Worm (Caenorhabditis elegans) whole organism, early embryonic: ENCODE results near the gene W04G3.10.

Experiments
- B0310.2 ChIP-seq: sonication (generic microtip); optimal IDR thresholded peaks from 2 replicates; lab custom pipeline; 2016; ENCODE audit warnings: mild to moderate bottlenecking, missing genetic modification characterization, missing compliant biosample characterization
- F13C5.2 ChIP-seq: sonication (generic microtip); optimal IDR thresholded peaks from 2 replicates; lab custom pipeline; 2017; ENCODE audit warnings: mild to moderate bottlenecking, missing genetic modification characterization, inconsistent platforms, missing compliant biosample characterization
- aly-1 ChIP-seq: sonication (generic microtip); optimal IDR thresholded peaks from 2 replicates; lab custom pipeline; 2016; ENCODE audit warnings: missing genetic modification characterization, missing compliant biosample characterization
- ama-1 ChIP-seq: fragments of 150-350 bp; optimal IDR thresholded peaks from 2 replicates; lab custom pipeline; 2014
- ceh-13 ChIP-seq: fragments of 200-800 bp; sonication (Bioruptor generic); optimal IDR thresholded peaks from 2 replicates; lab custom pipeline; 2018; ENCODE audit warnings: mild to moderate bottlenecking, missing genetic modification characterization, missing compliant biosample characterization
- ceh-36 ChIP-seq: sonication (generic microtip); optimal IDR thresholded peaks from 2 replicates; lab custom pipeline; 2016; ENCODE audit warnings: missing genetic modification characterization, inconsistent platforms, missing compliant biosample characterization
- ets-7 ChIP-seq: sonication (generic microtip); optimal IDR thresholded peaks from 2 replicates; lab custom pipeline; 2016; ENCODE audit warnings: missing genotype, missing genetic modification characterization, missing compliant biosample characterization
- flt-1 ChIP-seq: fragments of 200-800 bp; sonication (Bioruptor generic); IDR thresholded peaks from 2 replicates; pipeline ENCODE4 v1.3.6; 2022; ENCODE audit warnings: missing genetic modification characterization, missing compliant biosample characterization
- hmbx-1 ChIP-seq: sonication (generic microtip); optimal IDR thresholded peaks from 2 replicates; lab custom pipeline; 2016; ENCODE audit warnings: mild to moderate bottlenecking, missing genetic modification characterization, missing compliant biosample characterization
- hmg-4 ChIP-seq: fragments of 200-800 bp; sonication (Bioruptor generic); optimal IDR thresholded peaks from 2 replicates; lab custom pipeline; 2018; ENCODE audit warnings: mild to moderate bottlenecking, missing genetic modification characterization, missing compliant biosample characterization
- hnd-1 ChIP-seq: sonication (generic microtip); optimal IDR thresholded peaks from 2 replicates; lab custom pipeline; 2016; ENCODE audit warnings: missing genetic modification characterization, missing compliant biosample characterization
- pes-1 ChIP-seq: fragments of 200-800 bp; sonication (Bioruptor generic); IDR thresholded peaks from 2 replicates; pipeline ENCODE4 v1.3.6; 2022; ENCODE audit warnings: missing genetic modification reagents, missing genetic modification characterization, missing compliant biosample characterization
- scrt-1 ChIP-seq: fragments of 200-800 bp; sonication (Bioruptor generic); IDR thresholded peaks from 2 replicates; pipeline ENCODE4 v1.3.6; 2022; ENCODE audit warnings: missing genetic modification characterization, missing compliant biosample characterization
- sea-1 ChIP-seq: fragments of 200-800 bp; sonication (Bioruptor generic); conservative IDR thresholded peaks from 2 replicates; pipeline ENCODE4 v1.3.6; 2022; ENCODE audit warnings: missing genetic modification characterization, missing compliant biosample characterization
- tbx-11 ChIP-seq: fragments of 200-800 bp; sonication (Bioruptor generic); IDR thresholded peaks from 2 replicates; pipeline ENCODE4 v1.3.6; 2022; ENCODE audit warnings: missing genetic modification characterization, missing compliant biosample characterization
- tbx-37 ChIP-seq: fragments of 200-800 bp; sonication (Bioruptor generic); conservative IDR thresholded peaks from 2 replicates; pipeline ENCODE4 v1.3.6; 2022; ENCODE audit warnings: missing genetic modification reagents, missing genetic modification characterization, missing compliant biosample characterization
- tra-4 ChIP-seq: sonication (generic microtip); optimal IDR thresholded peaks from 2 replicates; lab custom pipeline; 2017; ENCODE audit warnings: missing genetic modification characterization, missing compliant biosample characterization

Gene W04G3.10

DNA sequence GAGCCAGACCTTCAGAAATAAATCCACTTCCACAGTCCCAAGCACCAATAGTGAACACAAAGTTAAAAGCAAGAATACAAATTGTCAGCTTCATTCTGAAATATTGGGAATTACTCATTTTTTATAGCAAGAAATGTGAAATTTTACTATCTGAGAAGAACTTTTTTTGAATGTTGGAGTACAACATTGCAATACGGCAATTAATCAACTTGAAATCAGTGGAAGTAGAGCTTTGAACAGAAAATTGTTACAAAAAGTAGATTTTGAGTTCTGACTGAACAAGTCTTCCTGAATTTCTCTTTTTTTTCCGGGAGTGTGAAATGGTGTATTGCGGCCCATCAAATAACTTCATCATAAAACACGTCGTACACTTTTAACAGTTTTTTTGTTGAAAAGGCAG lies at the start of gene W04G3.10:
Gene W04G3.10 (minus strand): TSS at position 101 of the 400 bp plus-strand sequence.
- TF ChIP-seq ceh-13 (GFP tag; lab: Kevin White, UChicago) (no peak), flt-1 (GFP tag; lab: Robert Waterston, UW) (no peak), aly-1 (tag; lab: Kevin White, UChicago) (no peak), F13C5.2 (tag; lab: Kevin White, UChicago) (no peak), hnd-1 (tag; lab: Kevin White, UChicago) (no peak), B0310.2 (tag; lab: Kevin White, UChicago) (no peak), hmbx-1 (tag; lab: Kevin White, UChicago) (no peak), hmg-4 (GFP tag; lab: Kevin White, UChicago) (no peak), scrt-1 (no peak), ceh-36 (no peak), ama-1 (lab: Kevin White, UChicago) (no peak), tra-4 (tag; lab: Kevin White, UChicago) (no peak), sea-1 (GFP tag; lab: Robert Waterston, UW) (no peak), tbx-11 (GFP tag; lab: Robert Waterston, UW) (no peak), pes-1 (GFP tag; lab: Robert Waterston, UW) (no peak), ets-7 (tag; lab: Kevin White, UChicago) (no peak), tbx-37 (no peak)

DNA sequence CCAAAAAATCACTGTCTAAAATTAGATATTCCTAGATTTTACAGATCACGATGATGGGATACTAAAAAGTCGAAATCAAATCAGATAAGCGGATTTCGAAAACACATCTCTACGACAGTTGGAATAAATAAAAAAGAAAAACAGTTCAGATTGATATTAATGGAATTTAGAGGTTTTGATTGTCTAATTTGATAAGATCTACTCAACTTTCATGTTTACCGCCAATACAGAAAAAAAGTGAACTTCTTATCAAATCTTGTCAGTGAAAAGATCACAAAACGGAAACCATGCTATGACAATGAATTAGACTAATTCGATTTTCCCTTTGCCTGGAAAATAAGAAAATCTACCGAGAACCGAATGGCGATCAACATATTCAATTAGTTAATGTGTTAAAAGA lies 48.2 kb upstream of the W04G3.10 start:
- TF ChIP-seq hnd-1 (tag; lab: Kevin White, UChicago) = no peak
- TF ChIP-seq ets-7 (tag; lab: Kevin White, UChicago) = no peak
- TF ChIP-seq hmg-4 (GFP tag; lab: Kevin White, UChicago) = no peak
- no peak for TF ChIP-seq pes-1 (GFP tag; lab: Robert Waterston, UW)
- TF ChIP-seq aly-1 (tag; lab: Kevin White, UChicago) = no peak
- TF ChIP-seq hmbx-1 (tag; lab: Kevin White, UChicago) = no peak

DNA sequence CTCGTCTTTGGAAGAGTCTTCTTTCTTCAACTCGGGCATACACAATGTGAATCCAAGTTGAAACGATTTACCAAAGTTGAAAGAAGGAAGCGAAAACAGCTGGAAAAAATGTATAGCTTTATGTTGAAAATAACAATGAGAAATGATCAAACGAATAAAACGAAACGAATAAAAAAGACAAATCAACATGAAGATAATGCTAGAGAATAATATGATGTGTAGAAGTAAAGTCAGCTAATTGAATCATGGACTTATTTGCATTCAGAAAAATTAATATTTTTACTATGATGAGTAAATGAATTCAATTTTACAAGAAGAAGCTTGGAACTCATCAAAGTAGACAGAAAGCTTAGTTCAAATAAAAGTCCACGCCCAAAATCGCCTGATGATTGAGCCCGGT lies 47.5 kb upstream of the W04G3.10 start, which contains the start of gene alr-1:
Gene alr-1 (minus strand): TSS at position 101 of the 400 bp plus-strand sequence.
- no peak for TF ChIP-seq ama-1 (lab: Kevin White, UChicago)
- no peak for TF ChIP-seq hmbx-1 (tag; lab: Kevin White, UChicago)
- TF ChIP-seq sea-1 (GFP tag; lab: Robert Waterston, UW) = no peak
- TF ChIP-seq ets-7 (tag; lab: Kevin White, UChicago) = no peak
- no peak for TF ChIP-seq hmg-4 (GFP tag; lab: Kevin White, UChicago)
- TF ChIP-seq ceh-13 (GFP tag; lab: Kevin White, UChicago) = no peak
- no peak for TF ChIP-seq tbx-37

DNA sequence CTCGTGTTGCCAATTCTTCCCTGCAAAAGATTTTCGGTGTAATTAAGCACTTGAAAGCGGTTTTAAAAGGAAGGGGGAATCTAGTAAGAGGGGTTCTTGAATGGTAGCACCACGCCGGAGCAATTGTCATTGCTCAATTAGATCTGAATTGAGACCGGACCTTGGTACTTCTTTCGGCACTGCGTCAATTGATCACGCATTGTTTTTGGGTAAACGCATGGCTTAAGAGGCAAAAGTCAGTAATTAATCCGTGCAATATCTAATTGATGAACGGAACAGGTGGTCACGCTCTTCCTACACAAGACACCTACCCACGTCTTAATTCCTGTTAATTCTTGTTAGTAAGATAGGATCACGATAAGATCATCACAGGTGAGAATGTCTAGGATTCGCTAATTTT lies 45.9 kb upstream of the W04G3.10 start:
- TF ChIP-seq ama-1 (lab: Kevin White, UChicago) (no peak), scrt-1 (no peak), tbx-37 (no peak), ets-7 (tag; lab: Kevin White, UChicago) (no peak), sea-1 (GFP tag; lab: Robert Waterston, UW) (no peak), flt-1 (GFP tag; lab: Robert Waterston, UW) (no peak), B0310.2 (tag; lab: Kevin White, UChicago) (no peak), hmbx-1 (tag; lab: Kevin White, UChicago) (no peak), ceh-36 (no peak), hnd-1 (tag; lab: Kevin White, UChicago) (no peak), tra-4 (tag; lab: Kevin White, UChicago) (no peak), pes-1 (GFP tag; lab: Robert Waterston, UW) (no peak), aly-1 (tag; lab: Kevin White, UChicago) (no peak), F13C5.2 (tag; lab: Kevin White, UChicago) (no peak), tbx-11 (GFP tag; lab: Robert Waterston, UW) (no peak), hmg-4 (GFP tag; lab: Kevin White, UChicago) (no peak), ceh-13 (GFP tag; lab: Kevin White, UChicago) (no peak)

DNA sequence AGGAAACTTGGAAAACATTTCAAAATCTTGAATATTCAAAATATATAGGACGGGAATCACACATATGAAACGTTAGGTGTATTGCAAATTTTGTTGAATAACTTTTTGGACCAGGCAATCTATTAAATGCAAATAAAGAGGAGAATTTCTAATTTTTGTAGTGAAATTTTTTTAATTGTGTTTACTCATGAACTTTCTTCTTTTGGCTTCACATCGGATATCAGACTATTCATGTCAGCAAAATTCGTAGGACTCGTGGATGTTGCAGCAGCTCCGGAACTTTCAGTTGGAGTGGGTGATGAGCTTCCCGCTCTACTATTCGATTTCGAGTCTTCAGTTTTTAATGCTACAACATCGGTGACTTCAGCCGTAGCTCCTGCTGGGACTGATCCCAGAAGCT lies 44.4 kb upstream of the W04G3.10 start:
- no peak for TF ChIP-seq hnd-1 (tag; lab: Kevin White, UChicago)
- no peak for TF ChIP-seq ceh-13 (GFP tag; lab: Kevin White, UChicago)
- no peak for TF ChIP-seq ceh-36
- no peak for TF ChIP-seq tbx-11 (GFP tag; lab: Robert Waterston, UW)
- TF ChIP-seq scrt-1 = no peak
- no peak for TF ChIP-seq tra-4 (tag; lab: Kevin White, UChicago)
- no peak for TF ChIP-seq F13C5.2 (tag; lab: Kevin White, UChicago)
- TF ChIP-seq ets-7 (tag; lab: Kevin White, UChicago) = no peak
- no peak for TF ChIP-seq hmg-4 (GFP tag; lab: Kevin White, UChicago)
- no peak for TF ChIP-seq tbx-37
- TF ChIP-seq ama-1 (lab: Kevin White, UChicago) = no peak
- TF ChIP-seq pes-1 (GFP tag; lab: Robert Waterston, UW) = no peak
- no peak for TF ChIP-seq aly-1 (tag; lab: Kevin White, UChicago)

DNA sequence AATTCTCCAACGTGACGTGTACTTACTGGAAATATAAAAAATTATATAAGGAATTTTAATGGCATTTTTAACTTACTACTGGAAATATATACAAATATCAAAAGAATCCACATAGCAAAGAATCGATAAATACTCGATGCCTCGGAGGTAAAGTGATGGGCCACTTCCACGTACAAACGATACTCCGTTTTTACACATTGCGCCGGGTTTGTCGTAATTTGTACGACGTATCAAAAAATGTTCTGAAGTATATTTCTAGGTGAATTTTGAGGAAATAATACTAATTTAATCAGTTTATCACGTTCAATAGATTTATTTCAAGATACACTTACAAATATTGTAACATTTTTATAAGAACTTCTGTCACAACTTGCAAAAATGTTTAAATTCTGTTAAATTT lies 42.8 kb upstream of the W04G3.10 start, which contains the start of gene R08B4.3:
Gene R08B4.3 (minus strand): TSS at position 198 of the 400 bp plus-strand sequence.
- TF ChIP-seq scrt-1 (no peak), tra-4 (tag; lab: Kevin White, UChicago) (no peak), ceh-36 (no peak), pes-1 (GFP tag; lab: Robert Waterston, UW) (no peak), aly-1 (tag; lab: Kevin White, UChicago) (no peak), ama-1 (lab: Kevin White, UChicago) (no peak), flt-1 (GFP tag; lab: Robert Waterston, UW) (no peak), B0310.2 (tag; lab: Kevin White, UChicago) (no peak), hmg-4 (GFP tag; lab: Kevin White, UChicago) (no peak), tbx-37 (no peak), F13C5.2 (tag; lab: Kevin White, UChicago) (no peak), sea-1 (GFP tag; lab: Robert Waterston, UW) (no peak), hnd-1 (tag; lab: Kevin White, UChicago) (no peak), tbx-11 (GFP tag; lab: Robert Waterston, UW) (no peak), ets-7 (tag; lab: Kevin White, UChicago) (no peak), ceh-13 (GFP tag; lab: Kevin White, UChicago) (no peak), hmbx-1 (tag; lab: Kevin White, UChicago) (no peak)

DNA sequence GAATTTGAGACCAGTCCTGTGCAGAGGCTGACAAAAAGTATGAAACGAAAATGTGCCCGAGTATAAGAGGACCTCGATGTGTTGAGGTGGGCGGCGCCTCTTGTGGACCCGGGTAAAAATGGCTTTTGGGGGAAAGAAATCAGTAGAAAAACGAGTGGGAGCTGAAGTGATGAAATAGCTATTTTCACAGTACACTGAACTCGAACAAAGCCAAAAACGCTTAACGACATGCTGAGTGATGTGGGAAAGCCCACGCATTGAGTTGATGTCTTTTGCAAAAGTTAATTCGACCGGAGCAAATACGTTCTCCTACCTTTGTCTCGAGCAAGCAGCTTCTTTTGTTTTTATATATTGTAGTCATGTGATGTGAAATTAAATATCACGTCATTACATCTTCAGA lies 38.7 kb upstream of the W04G3.10 start, which contains the start of gene nlp-66:
Gene nlp-66 (minus strand): TSS at position 101 of the 400 bp plus-strand sequence.
- TF ChIP-seq pes-1 (GFP tag; lab: Robert Waterston, UW) (no peak), ceh-13 (GFP tag; lab: Kevin White, UChicago) (no peak), aly-1 (tag; lab: Kevin White, UChicago) (no peak), F13C5.2 (tag; lab: Kevin White, UChicago) (no peak), tra-4 (tag; lab: Kevin White, UChicago) (no peak), sea-1 (GFP tag; lab: Robert Waterston, UW) (no peak), flt-1 (GFP tag; lab: Robert Waterston, UW) (no peak)
